Worm (Caenorhabditis elegans) whole organism, L4 larva: Measurements from ENCODE around the gene K10D6.3.

Source experiments
- F44E2.7 ChIP-seq: fragments of 200-800 bp; sonication (Bioruptor generic); IDR thresholded peaks from 2 replicates; pipeline ENCODE4 v2.1.2; 2022; ENCODE audit warnings: missing genetic modification characterization, missing compliant biosample characterization
- F49E8.2 ChIP-seq: sonication (generic microtip); optimal IDR thresholded peaks from 2 replicates; lab custom pipeline; 2016; ENCODE audit warnings: missing compliant biosample characterization, mild to moderate bottlenecking, missing genetic modification characterization, borderline replicate concordance
- Y105C5A.15 ChIP-seq: fragments of 200-800 bp; sonication (Bioruptor generic); IDR thresholded peaks from 2 replicates; pipeline ENCODE4 v1.3.6; 2022; ENCODE audit warnings: missing genetic modification characterization, missing compliant biosample characterization
- Y48G9A.11 ChIP-seq: fragments of 200-800 bp; sonication (Bioruptor generic); IDR thresholded peaks from 2 replicates; pipeline ENCODE4 v1.3.6; 2022; ENCODE audit warnings: missing genetic modification reagents, missing genetic modification characterization, missing compliant biosample characterization
- aha-1 ChIP-seq: fragments of 150-350 bp; peaks from one replicate; lab custom pipeline; 2014; ENCODE audit warnings: missing biosample characterization, missing genetic modification characterization
- ama-1 ChIP-seq: fragments of 150-350 bp; optimal IDR thresholded peaks from 2 replicates; lab custom pipeline; 2014; ENCODE audit warnings: inconsistent platforms, mixed read lengths
- arid-1 ChIP-seq: fragments of 200-800 bp; sonication (Bioruptor generic); conservative IDR thresholded peaks from 2 replicates; pipeline ENCODE4 v1.3.6; 2022; ENCODE audit warnings: missing genetic modification reagents, missing genetic modification characterization, missing compliant biosample characterization
- ceh-28 ChIP-seq: fragments of 150-350 bp; optimal IDR thresholded peaks from 2 replicates; lab custom pipeline; 2014; ENCODE audit warnings: missing biosample characterization, missing genetic modification reagents, missing genetic modification characterization
- ceh-32 ChIP-seq: sonication (generic microtip); optimal IDR thresholded peaks from 2 replicates; lab custom pipeline; 2016; ENCODE audit warnings: mild to moderate bottlenecking, missing genetic modification characterization, missing compliant biosample characterization; ENCODE audit not compliant: poor library complexity
- daf-19 ChIP-seq: fragments of 200-800 bp; sonication (Bioruptor generic); conservative IDR thresholded peaks from 2 replicates; pipeline ENCODE4 v1.3.6; 2022; ENCODE audit warnings: missing genetic modification characterization, missing compliant biosample characterization
- dmd-6 ChIP-seq: fragments of 200-800 bp; sonication (Bioruptor generic); IDR thresholded peaks from 2 replicates; pipeline ENCODE4 v1.3.6; 2022; ENCODE audit warnings: missing genetic modification reagents, missing genetic modification characterization, missing compliant biosample characterization
- gei-8 ChIP-seq: fragments of 200-800 bp; sonication (Bioruptor generic); optimal IDR thresholded peaks from 2 replicates; lab custom pipeline; 2018; ENCODE audit warnings: mild to moderate bottlenecking, missing genetic modification characterization, missing compliant biosample characterization
- hmg-1.1 ChIP-seq: fragments of 200-800 bp; sonication (Bioruptor generic); IDR thresholded peaks from 2 replicates; pipeline ENCODE4 v1.3.6; 2022; ENCODE audit warnings: missing genetic modification reagents, missing genetic modification characterization, missing compliant biosample characterization
- jun-1 ChIP-seq: fragments of 150-350 bp; optimal IDR thresholded peaks from 2 replicates; lab custom pipeline; 2014; ENCODE audit warnings: missing biosample characterization, missing genetic modification reagents, missing genetic modification characterization
- lin-15B ChIP-seq: fragments of 150-350 bp; sonication (generic microtip); optimal IDR thresholded peaks from 3 replicates; lab custom pipeline; 2014; ENCODE audit warnings: missing biosample characterization, missing genetic modification characterization
- lin-38 ChIP-seq: fragments of 200-800 bp; sonication (Bioruptor generic); IDR thresholded peaks from 2 replicates; pipeline ENCODE4 v1.3.6; 2022; ENCODE audit warnings: missing genetic modification reagents, missing genetic modification characterization, missing compliant biosample characterization
- mdl-1 ChIP-seq, 2 experiments: fragments of 150-350 bp in 1 of 2; sonication (generic microtip) in 1 of 2; optimal IDR thresholded peaks; 2 replicates each; lab custom pipeline; 2014 to 2017; ENCODE audit warnings: missing biosample characterization in 2 of 2, missing genetic modification characterization in 2 of 2
- nhr-102 ChIP-seq: sonication (generic microtip); optimal IDR thresholded peaks from 2 replicates; lab custom pipeline; 2016; ENCODE audit warnings: mild to moderate bottlenecking, missing genetic modification characterization, moderate library complexity, missing compliant biosample characterization
- nhr-25 ChIP-seq: sonication (generic microtip); optimal IDR thresholded peaks from 2 replicates; lab custom pipeline; 2017; ENCODE audit warnings: missing genetic modification characterization, mild to moderate bottlenecking, missing compliant biosample characterization, antibody characterized with exemption, moderate library complexity, borderline replicate concordance; ENCODE audit not compliant: insufficient read depth
- nhr-41 ChIP-seq: fragments of 200-800 bp; sonication (Bioruptor generic); IDR thresholded peaks from 2 replicates; pipeline ENCODE4 v1.3.6; 2022; ENCODE audit warnings: missing genetic modification reagents, missing genetic modification characterization, missing compliant biosample characterization
- pqm-1 ChIP-seq: sonication (generic microtip); optimal IDR thresholded peaks from 2 replicates; lab custom pipeline; 2017; ENCODE audit warnings: missing biosample characterization, missing genetic modification characterization
- saeg-2 ChIP-seq: fragments of 200-800 bp; sonication (Bioruptor generic); IDR thresholded peaks from 2 replicates; pipeline ENCODE4 v1.3.6; 2022; ENCODE audit warnings: missing genetic modification reagents, missing genetic modification characterization, missing compliant biosample characterization
- sdz-12 ChIP-seq: fragments of 200-800 bp; sonication (Bioruptor generic); optimal IDR thresholded peaks from 2 replicates; lab custom pipeline; 2018; ENCODE audit warnings: mild to moderate bottlenecking, missing genetic modification characterization, missing compliant biosample characterization
- spr-3 ChIP-seq: fragments of 200-800 bp; sonication (Bioruptor generic); optimal IDR thresholded peaks from 2 replicates; lab custom pipeline; 2018; ENCODE audit warnings: mild to moderate bottlenecking, missing genetic modification characterization, missing compliant biosample characterization
- tag-97 ChIP-seq: fragments of 200-800 bp; sonication (Bioruptor generic); IDR thresholded peaks from 2 replicates; pipeline ENCODE4 v1.3.6; 2022; ENCODE audit warnings: missing genetic modification characterization, missing compliant biosample characterization
- unc-62 ChIP-seq, 3 experiments: fragments of 150-350 bp in 1 of 3; sonication (generic microtip); optimal IDR thresholded peaks in 2 of 3; peaks in 1 of 3; 1 replicate in 1 of 3; 2 replicates in 2 of 3; lab custom pipeline; 2014 to 2017; ENCODE audit warnings: missing biosample characterization in 3 of 3, missing genetic modification characterization in 3 of 3, missing genetic modification reagents in 3 of 3, missing genotype in 1 of 3
- zag-1 ChIP-seq: fragments of 150-350 bp; optimal IDR thresholded peaks from 2 replicates; lab custom pipeline; 2014; ENCODE audit warnings: missing biosample characterization, missing genetic modification characterization
- ztf-11 ChIP-seq: fragments of 150-350 bp; optimal IDR thresholded peaks from 2 replicates; lab custom pipeline; 2014; ENCODE audit warnings: missing biosample characterization, missing genetic modification characterization

Gene K10D6.3

DNA sequence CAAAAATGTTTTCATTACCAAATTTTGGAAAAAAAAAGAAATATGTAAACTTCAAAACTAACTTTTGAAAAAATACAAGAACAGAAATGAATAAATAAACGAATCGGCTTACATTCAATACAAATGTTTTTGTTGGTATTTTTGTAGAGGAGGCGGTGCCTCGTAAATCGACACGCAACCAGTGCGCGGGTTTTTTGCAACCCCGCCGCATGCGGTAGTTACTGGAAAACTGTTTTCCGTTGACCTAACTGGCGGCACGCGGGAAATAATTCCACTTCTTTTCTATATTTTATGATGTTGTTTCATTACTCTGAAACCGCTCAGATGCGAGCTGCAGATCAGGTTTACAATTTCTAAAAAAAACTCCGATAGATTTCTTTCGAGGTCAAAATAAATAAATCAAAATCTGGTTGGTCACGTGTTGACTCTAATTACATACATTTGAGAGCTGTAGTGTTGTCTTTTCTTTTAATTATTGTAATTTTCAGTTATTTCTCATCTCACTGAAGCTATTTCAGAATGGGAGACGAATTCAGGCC, 38.8 kb downstream of the K10D6.3 start, which contains the start of the genes dvc-1 and ima-1 (continued):
- TF ChIP-seq pqm-1 (tag; lab: Kevin White, UChicago) (no peak), F44E2.7 (GFP tag; lab: Robert Waterston, UW) (no peak), nhr-41 (GFP tag; lab: Robert Waterston, UW) (no peak), ama-1 (lab: Kevin White, UChicago) (no peak), ztf-11 (tag; lab: Kevin White, UChicago) (no peak), dmd-6 (GFP tag; lab: Robert Waterston, UW) (no peak), spr-3 (GFP tag; lab: Kevin White, UChicago) (no peak)

DNA sequence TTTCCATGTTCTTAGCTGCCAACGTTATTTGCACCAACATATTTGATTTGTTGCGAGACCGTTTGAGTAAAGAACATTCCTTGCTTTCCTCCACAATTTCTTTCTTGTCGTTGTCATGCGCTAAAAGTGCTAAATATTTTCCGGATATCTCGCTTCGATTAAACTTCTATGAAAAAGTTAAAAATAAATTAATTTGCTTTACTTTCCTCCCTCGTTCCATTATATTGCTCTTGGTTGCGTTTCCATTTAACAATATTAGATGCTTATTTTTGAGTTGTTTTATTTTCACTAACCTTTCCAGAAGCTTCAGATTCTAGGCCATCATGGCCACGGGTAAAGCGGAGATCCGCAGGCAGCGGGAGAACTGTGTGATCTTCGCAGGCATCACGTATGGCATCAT, 41.2 kb downstream of the K10D6.3 start, which contains the start of gene pgap-1:
Gene pgap-1, plus strand, starts transcription at position 301 of the 400 bp plus-strand sequence.
- TF ChIP-seq nhr-102 (tag; lab: Kevin White, UChicago) (no peak), Y105C5A.15 (GFP tag; lab: Robert Waterston, UW) (no peak), mdl-1 (tag; optimal IDR thresholded peaks at IDR 0.05; lab: Kevin White, UChicago) (no peak), ceh-32 (no peak)

DNA sequence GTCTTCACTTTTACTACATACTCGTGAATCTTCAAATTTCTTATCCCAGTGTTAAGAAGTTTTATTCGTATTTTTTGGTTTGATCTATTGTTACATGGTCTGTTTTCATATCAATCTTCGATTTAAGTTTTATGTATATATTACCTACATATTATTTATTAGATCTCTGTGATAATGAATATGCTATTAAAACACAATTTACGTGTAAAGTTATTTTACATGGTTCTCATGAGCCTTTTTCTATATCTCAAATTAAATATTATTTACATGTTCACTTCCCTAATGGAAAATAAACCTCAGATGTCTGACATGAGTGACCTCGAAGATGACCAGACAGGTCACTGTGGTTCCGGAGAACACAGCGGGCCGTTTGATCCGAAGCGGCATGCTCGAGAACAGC, 44.1 kb downstream of the K10D6.3 start, which contains the start of gene mxl-1:
Gene mxl-1, plus strand, starts transcription at position 301 of the 400 bp plus-strand sequence.
- TF ChIP-seq sdz-12 (GFP tag; lab: Kevin White, UChicago) (no peak), hmg-1.1 (GFP tag; lab: Robert Waterston, UW) (no peak), dmd-6 (GFP tag; lab: Robert Waterston, UW) (no peak), Y48G9A.11 (GFP tag; lab: Robert Waterston, UW) (no peak), tag-97 (no peak), F49E8.2 (tag; lab: Kevin White, UChicago) (no peak), arid-1 (GFP tag; lab: Robert Waterston, UW) (no peak), gei-8 (GFP tag; lab: Kevin White, UChicago) (no peak), zag-1 (tag; lab: Kevin White, UChicago) (no peak), lin-15B (tag; lab: Kevin White, UChicago) (no peak)

DNA sequence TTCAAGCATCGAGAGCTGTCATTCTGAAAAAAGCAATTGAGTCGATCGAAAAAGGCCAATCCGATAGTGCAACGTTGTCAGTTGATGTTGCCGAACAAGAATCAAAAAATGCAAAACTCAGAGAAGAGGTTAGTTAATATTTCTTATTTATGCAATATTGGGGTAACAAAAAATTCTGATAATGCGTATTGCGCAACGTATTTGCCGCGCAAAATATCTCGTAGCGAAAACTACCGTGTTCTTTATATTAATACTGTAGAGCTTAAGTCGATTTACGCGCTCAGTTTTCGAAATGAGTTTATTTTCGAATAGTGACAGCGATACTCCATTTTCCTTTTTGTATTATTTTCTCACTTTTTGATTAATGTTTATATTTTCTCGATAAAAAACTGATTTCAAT, 44.6 kb downstream of the K10D6.3 start:
- peak in 1 of 2 experiments; percentile 93 for TF ChIP-seq unc-62 (GFP tag; optimal IDR thresholded peaks at IDR 0.05 in 1 of 2; lab: Kevin White, UChicago)
- TF ChIP-seq unc-62 (tag; optimal IDR thresholded peaks at IDR 0.05; lab: Kevin White, UChicago): no peak
- TF ChIP-seq saeg-2 (GFP tag; lab: Robert Waterston, UW): no peak

ce11 chrV:11247846-11248245, 47.4 kb downstream of the K10D6.3 start, which contains the start of gene mam-4:
Gene mam-4, plus strand, starts transcription at chrV:11248146.
- peak in 1 of 2 experiments; percentile 53 for TF ChIP-seq unc-62 (GFP tag; optimal IDR thresholded peaks at IDR 0.05 in 1 of 2; lab: Kevin White, UChicago)
- no peak for TF ChIP-seq unc-62 (tag; optimal IDR thresholded peaks at IDR 0.05; lab: Kevin White, UChicago)
- TF ChIP-seq lin-38 (GFP tag; lab: Robert Waterston, UW): no peak

ce11 chrV:11250735-11251134, 50.3 kb downstream of the K10D6.3 start, which contains the start of gene T19B10.12:
Gene T19B10.12, plus strand, starts transcription at chrV:11251035.
- TF ChIP-seq daf-19 (no peak), nhr-25 (tag; lab: Kevin White, UChicago) (no peak), aha-1 (tag; lab: Kevin White, UChicago) (peak; percentile 27), ceh-28 (no peak), jun-1 (tag; lab: Kevin White, UChicago) (no peak), sdz-12 (GFP tag; lab: Kevin White, UChicago) (no peak)
- TF ChIP-seq, all 104 proteins: peak for 1
